Worm (Caenorhabditis elegans) whole organism, L4 larva: ENCODE data around the gene C23G10.7.

Experiments used
- F49E8.2 ChIP-seq: sonication (generic microtip); optimal IDR thresholded peaks from 2 replicates; lab custom pipeline; 2016; ENCODE audit warnings: missing compliant biosample characterization, mild to moderate bottlenecking, missing genetic modification characterization, borderline replicate concordance
- Y105C5A.15 ChIP-seq: fragments of 200-800 bp; sonication (Bioruptor generic); IDR thresholded peaks from 2 replicates; pipeline ENCODE4 v1.3.6; 2022; ENCODE audit warnings: missing genetic modification characterization, missing compliant biosample characterization
- Y75B8A.6 ChIP-seq: fragments of 200-800 bp; sonication (Bioruptor generic); IDR thresholded peaks from 2 replicates; pipeline ENCODE4 v1.3.6; 2022; ENCODE audit warnings: missing genetic modification reagents, missing genetic modification characterization, missing compliant biosample characterization
- aha-1 ChIP-seq: fragments of 150-350 bp; peaks from one replicate; lab custom pipeline; 2014; ENCODE audit warnings: missing biosample characterization, missing genetic modification characterization
- ama-1 ChIP-seq: fragments of 150-350 bp; optimal IDR thresholded peaks from 2 replicates; lab custom pipeline; 2014; ENCODE audit warnings: inconsistent platforms, mixed read lengths
- ceh-32 ChIP-seq: sonication (generic microtip); optimal IDR thresholded peaks from 2 replicates; lab custom pipeline; 2016; ENCODE audit warnings: mild to moderate bottlenecking, missing genetic modification characterization, missing compliant biosample characterization; ENCODE audit not compliant: poor library complexity
- ceh-82 ChIP-seq: sonication (generic microtip); optimal IDR thresholded peaks from 2 replicates; lab custom pipeline; 2017; ENCODE audit warnings: missing biosample characterization, missing genetic modification characterization
- ctbp-1 ChIP-seq: fragments of 200-800 bp; sonication (Bioruptor generic); IDR thresholded peaks from 2 replicates; pipeline ENCODE4 v1.3.6; 2022; ENCODE audit warnings: missing genetic modification reagents, missing genetic modification characterization, missing compliant biosample characterization
- daf-16 ChIP-seq, 3 experiments: sonication (generic microtip); optimal IDR thresholded peaks; 2 replicates each; lab custom pipeline; 2016 to 2017; ENCODE audit warnings: missing genetic modification characterization in 3 of 3, missing genetic modification reagents in 3 of 3, mild to moderate bottlenecking in 2 of 3, missing compliant biosample characterization in 2 of 3, missing biosample characterization in 1 of 3, moderate library complexity in 1 of 3
- dmd-6 ChIP-seq: fragments of 200-800 bp; sonication (Bioruptor generic); IDR thresholded peaks from 2 replicates; pipeline ENCODE4 v1.3.6; 2022; ENCODE audit warnings: missing genetic modification reagents, missing genetic modification characterization, missing compliant biosample characterization
- dmd-9 ChIP-seq: fragments of 200-800 bp; sonication (Bioruptor generic); IDR thresholded peaks from 2 replicates; pipeline ENCODE4 v1.3.6; 2022; ENCODE audit warnings: missing genetic modification reagents, missing genetic modification characterization, missing compliant biosample characterization
- dve-1 ChIP-seq: sonication (generic microtip); optimal IDR thresholded peaks from 2 replicates; lab custom pipeline; 2017; ENCODE audit warnings: antibody characterized with exemption, mild to moderate bottlenecking, missing genetic modification characterization, missing compliant biosample characterization; ENCODE audit not compliant: insufficient read depth
- egl-43 ChIP-seq: fragments of 200-800 bp; sonication (Bioruptor generic); IDR thresholded peaks from 2 replicates; pipeline ENCODE4 v1.3.6; 2022; ENCODE audit warnings: missing genetic modification reagents, missing genetic modification characterization, missing compliant biosample characterization
- hif-1 ChIP-seq, 2 experiments: sonication (generic microtip); optimal IDR thresholded peaks; 2 replicates each; lab custom pipeline; 2016 to 2017; ENCODE audit warnings: missing compliant biosample characterization in 2 of 2, missing genetic modification characterization in 2 of 2, missing genetic modification reagents in 2 of 2, missing genotype in 2 of 2, mild to moderate bottlenecking in 1 of 2
- hlh-11 ChIP-seq: fragments of 200-800 bp; sonication (Bioruptor generic); optimal IDR thresholded peaks from 2 replicates; lab custom pipeline; 2018; ENCODE audit warnings: mild to moderate bottlenecking, missing genetic modification characterization, missing compliant biosample characterization
- hlh-30 ChIP-seq: sonication (generic microtip); optimal IDR thresholded peaks from 2 replicates; lab custom pipeline; 2017; ENCODE audit warnings: antibody characterized with exemption, mild to moderate bottlenecking, missing genetic modification characterization, missing compliant biosample characterization; ENCODE audit not compliant: insufficient read depth
- hmg-1.1 ChIP-seq: fragments of 200-800 bp; sonication (Bioruptor generic); IDR thresholded peaks from 2 replicates; pipeline ENCODE4 v1.3.6; 2022; ENCODE audit warnings: missing genetic modification reagents, missing genetic modification characterization, missing compliant biosample characterization
- lin-1 ChIP-seq: fragments of 200-800 bp; sonication (Bioruptor generic); IDR thresholded peaks from 2 replicates; pipeline ENCODE4 v1.3.6; 2022; ENCODE audit warnings: missing genetic modification reagents, missing genetic modification characterization, missing compliant biosample characterization
- lin-29 ChIP-seq: fragments of 200-800 bp; sonication (Bioruptor generic); IDR thresholded peaks from 2 replicates; pipeline ENCODE4 v1.3.6; 2022; ENCODE audit warnings: missing genetic modification reagents, missing genetic modification characterization, missing compliant biosample characterization
- lsy-2 ChIP-seq, 2 experiments: fragments of 150-350 bp in 1 of 2; sonication (generic microtip) in 1 of 2; optimal IDR thresholded peaks; 2 replicates each; lab custom pipeline; 2014 to 2017; ENCODE audit warnings: missing biosample characterization in 2 of 2, missing genetic modification characterization in 2 of 2
- madf-9 ChIP-seq: fragments of 200-800 bp; sonication (Bioruptor generic); conservative IDR thresholded peaks from 2 replicates; pipeline ENCODE4 v1.3.6; 2022; ENCODE audit warnings: missing genetic modification reagents, missing genetic modification characterization, missing compliant biosample characterization
- mdl-1 ChIP-seq, 2 experiments: fragments of 150-350 bp in 1 of 2; sonication (generic microtip) in 1 of 2; optimal IDR thresholded peaks; 2 replicates each; lab custom pipeline; 2014 to 2017; ENCODE audit warnings: missing biosample characterization in 2 of 2, missing genetic modification characterization in 2 of 2
- mdt-29 ChIP-seq: fragments of 200-800 bp; sonication (Bioruptor generic); IDR thresholded peaks from 2 replicates; pipeline ENCODE4 v1.3.6; 2022; ENCODE audit warnings: missing genetic modification reagents, missing genetic modification characterization, missing compliant biosample characterization
- mep-1 ChIP-seq: fragments of 150-350 bp; sonication (generic microtip); optimal IDR thresholded peaks from 3 replicates; lab custom pipeline; 2014; ENCODE audit warnings: missing biosample characterization, missing genetic modification characterization
- nhr-11 ChIP-seq: fragments of 150-350 bp; optimal IDR thresholded peaks from 2 replicates; lab custom pipeline; 2014; ENCODE audit warnings: missing biosample characterization, missing genetic modification characterization
- nhr-111 ChIP-seq: fragments of 200-800 bp; sonication (Bioruptor generic); optimal IDR thresholded peaks from 2 replicates; lab custom pipeline; 2018; ENCODE audit warnings: mild to moderate bottlenecking, missing genetic modification characterization, missing compliant biosample characterization
- nhr-25 ChIP-seq: sonication (generic microtip); optimal IDR thresholded peaks from 2 replicates; lab custom pipeline; 2017; ENCODE audit warnings: missing genetic modification characterization, mild to moderate bottlenecking, missing compliant biosample characterization, antibody characterized with exemption, moderate library complexity, borderline replicate concordance; ENCODE audit not compliant: insufficient read depth
- nhr-28 ChIP-seq: fragments of 150-350 bp; optimal IDR thresholded peaks from 2 replicates; lab custom pipeline; 2014; ENCODE audit warnings: missing biosample characterization, missing genetic modification characterization
- nhr-48 ChIP-seq: sonication (generic microtip); optimal IDR thresholded peaks from 2 replicates; lab custom pipeline; 2016; ENCODE audit warnings: mild to moderate bottlenecking, missing genetic modification characterization, missing compliant biosample characterization
- nhr-77 ChIP-seq: fragments of 150-350 bp; optimal IDR thresholded peaks from 2 replicates; lab custom pipeline; 2014; ENCODE audit warnings: missing biosample characterization, missing genetic modification characterization
- php-3 ChIP-seq: fragments of 200-800 bp; sonication (Bioruptor generic); IDR thresholded peaks from 2 replicates; pipeline ENCODE4 v1.3.6; 2022; ENCODE audit warnings: missing genetic modification reagents, missing genetic modification characterization, missing compliant biosample characterization
- set-16 ChIP-seq: fragments of 200-800 bp; sonication (Bioruptor generic); IDR thresholded peaks from 2 replicates; pipeline ENCODE4 v1.3.6; 2022; ENCODE audit warnings: missing genetic modification reagents, missing genetic modification characterization, missing compliant biosample characterization
- snpc-4 ChIP-seq: fragments of 150-350 bp; optimal IDR thresholded peaks from 2 replicates; lab custom pipeline; 2014; ENCODE audit warnings: missing biosample characterization, missing genetic modification characterization
- tag-97 ChIP-seq: fragments of 200-800 bp; sonication (Bioruptor generic); IDR thresholded peaks from 2 replicates; pipeline ENCODE4 v1.3.6; 2022; ENCODE audit warnings: missing genetic modification characterization, missing compliant biosample characterization
- tra-1 ChIP-seq: fragments of 200-800 bp; sonication (Bioruptor generic); IDR thresholded peaks from 2 replicates; pipeline ENCODE4 v1.3.6; 2022; ENCODE audit warnings: missing genetic modification reagents, missing genetic modification characterization, missing compliant biosample characterization
- unc-62 ChIP-seq, 3 experiments: fragments of 150-350 bp in 1 of 3; sonication (generic microtip); optimal IDR thresholded peaks in 2 of 3; peaks in 1 of 3; 1 replicate in 1 of 3; 2 replicates in 2 of 3; lab custom pipeline; 2014 to 2017; ENCODE audit warnings: missing biosample characterization in 3 of 3, missing genetic modification characterization in 3 of 3, missing genetic modification reagents in 3 of 3, missing genotype in 1 of 3

C23G10.7 gene

ce11 chrIII:6170038-6170437 is 28.2 kb downstream of the C23G10.7 start (continued):
- TF ChIP-seq ama-1 (no peak), ceh-82 (tag; lab: Kevin White, UChicago) (no peak), lin-29 (GFP tag; lab: Robert Waterston, UW) (no peak), Y75B8A.6 (GFP tag; lab: Robert Waterston, UW) (no peak), egl-43 (GFP tag; lab: Robert Waterston, UW) (no peak), set-16 (GFP tag; lab: Robert Waterston, UW) (no peak), dmd-9 (GFP tag; lab: Robert Waterston, UW) (no peak), ctbp-1 (GFP tag; lab: Robert Waterston, UW) (0 out of 2 replicates have a peak, but pooled peaks have one; percentile 7), snpc-4 (tag; lab: Kevin White, UChicago) (no peak), lsy-2 (tag; optimal IDR thresholded peaks at IDR 0.05; lab: Kevin White, UChicago) (peak; percentile 18 to 67), mdt-29 (GFP tag; lab: Robert Waterston, UW) (peak; percentile 62), Y105C5A.15 (GFP tag; lab: Robert Waterston, UW) (no peak), nhr-48 (peak; percentile 22), aha-1 (tag; lab: Kevin White, UChicago) (peak; percentile 51), madf-9 (GFP tag; lab: Robert Waterston, UW) (no peak), nhr-25 (tag; lab: Kevin White, UChicago) (no peak), tag-97 (no peak), tra-1 (GFP tag; lab: Robert Waterston, UW) (no peak)

- TF ChIP-seq dmd-6 (GFP tag; lab: Robert Waterston, UW) (peak; percentile 33; the same call in 1 of the 2 replicates), F49E8.2 (no peak), hlh-30 (peak; percentile 82), nhr-77 (tag; lab: Kevin White, UChicago) (peak; percentile 53), dve-1 (tag; lab: Kevin White, UChicago) (peak; percentile 82), lin-1 (GFP tag; lab: Robert Waterston, UW) (0 out of 2 replicates have a peak, but pooled peaks have one; percentile 17), aha-1 (tag; lab: Kevin White, UChicago) (peak; percentile 94), hif-1 (tag; optimal IDR thresholded peaks at IDR 0.05; lab: Kevin White, UChicago) (peak; percentile 56 to 97), nhr-28 (tag; lab: Kevin White, UChicago) (peak; percentile 42), daf-16 (GFP tag; optimal IDR thresholded peaks at IDR 0.05; lab: Kevin White, UChicago) (no peak), daf-16 (tag; optimal IDR thresholded peaks at IDR 0.05; lab: Kevin White, UChicago) (peak; percentile 91), nhr-11 (tag; lab: Kevin White, UChicago) (peak; percentile 20), mdl-1 (tag; optimal IDR thresholded peaks at IDR 0.05; lab: Kevin White, UChicago) (peak in 1 of 2 experiments; percentile 37), hmg-1.1 (GFP tag; lab: Robert Waterston, UW) (no peak), lsy-2 (tag; optimal IDR thresholded peaks at IDR 0.05; lab: Kevin White, UChicago) (peak in 1 of 2 experiments; percentile 34), php-3 (GFP tag; lab: Robert Waterston, UW) (no peak), hlh-11 (tag; lab: Kevin White, UChicago) (peak; percentile 79), ceh-32 (tag; lab: Kevin White, UChicago) (no peak), ama-1 (peak; percentile 6), mdt-29 (GFP tag; lab: Robert Waterston, UW) (0 out of 2 replicates have a peak, but pooled peaks have one; percentile 22), mep-1 (tag; lab: Kevin White, UChicago) (peak; percentile 20)
Measured at ce11 chrIII:6168497-6169227, 29.6 kb downstream of the C23G10.7 start, which contains the start of gene efk-1. TSS of gene efk-1 (minus strand) at chrIII:6168547.

ce11 chrIII:6166634-6167033 is 31.6 kb downstream of the C23G10.7 start:
- TF ChIP-seq nhr-111 (GFP tag; lab: Kevin White, UChicago) (no peak), unc-62 (GFP tag; optimal IDR thresholded peaks at IDR 0.05 in 1 of 2; lab: Kevin White, UChicago) (peak in 1 of 2 experiments; percentile 63), unc-62 (tag; optimal IDR thresholded peaks at IDR 0.05; lab: Kevin White, UChicago) (no peak), aha-1 (tag; lab: Kevin White, UChicago) (peak; percentile 92)
